Worm (Caenorhabditis elegans): ENCODE results near the gene C14H10.2.

Gene C14H10.2

DNA sequence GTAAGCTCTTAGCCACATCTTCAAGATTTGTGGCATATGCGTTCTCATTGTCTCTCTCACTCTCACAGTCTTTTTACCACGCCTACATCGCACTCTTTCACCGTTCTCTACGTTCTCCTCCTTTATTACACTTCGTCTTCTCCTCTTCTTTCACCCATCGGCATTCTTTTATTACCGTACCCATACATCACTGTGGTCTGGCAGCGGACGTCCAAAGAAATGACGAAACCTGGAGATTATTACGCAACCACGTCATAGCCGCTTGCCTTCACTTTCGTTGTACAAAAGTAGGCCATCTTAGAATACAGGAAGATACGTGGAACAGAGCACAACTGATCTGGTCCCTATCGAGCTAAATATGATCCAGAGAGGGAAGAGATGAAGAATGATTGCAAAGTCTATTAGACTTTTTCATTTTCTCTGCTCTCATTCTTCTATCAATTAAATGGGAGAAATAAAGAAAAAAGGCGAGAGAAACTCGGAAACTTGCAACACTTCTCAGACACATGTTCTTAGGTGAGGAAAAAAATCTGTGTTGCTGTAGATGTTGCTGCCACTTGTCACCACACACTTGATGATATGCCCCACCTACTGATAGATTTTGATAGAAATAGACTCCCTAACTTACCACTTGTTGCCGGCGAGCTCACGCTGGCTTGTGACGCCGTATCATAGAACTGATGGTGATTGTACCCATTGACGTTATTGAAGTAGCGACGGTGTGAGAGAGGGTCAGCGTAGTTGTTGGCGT lies 48.2 kb downstream of the C14H10.2 start (continued):
- TF ChIP-seq ceh-88 (GFP tag; IDR thresholded peaks at IDR 0.05) (no peak), nhr-84 (tag; optimal IDR thresholded peaks at IDR 0.05) (no peak), snu-23 (GFP tag; optimal IDR thresholded peaks at IDR 0.05) (peak; percentile 13), ets-5 (GFP tag; IDR thresholded peaks at IDR 0.05) (no peak), nhr-237 (tag; optimal IDR thresholded peaks at IDR 0.05) (no peak), isw-1 (GFP tag; IDR thresholded peaks at IDR 0.05) (no peak), dsc-1 (tag; optimal IDR thresholded peaks at IDR 0.05) (no peak), ama-1 (optimal IDR thresholded peaks at IDR 0.05) (no peak), efl-1 (optimal IDR thresholded peaks at IDR 0.05) (no peak), efl-1 (GFP tag; optimal IDR thresholded peaks at IDR 0.05 in 1 of 2) (no peak)

DNA sequence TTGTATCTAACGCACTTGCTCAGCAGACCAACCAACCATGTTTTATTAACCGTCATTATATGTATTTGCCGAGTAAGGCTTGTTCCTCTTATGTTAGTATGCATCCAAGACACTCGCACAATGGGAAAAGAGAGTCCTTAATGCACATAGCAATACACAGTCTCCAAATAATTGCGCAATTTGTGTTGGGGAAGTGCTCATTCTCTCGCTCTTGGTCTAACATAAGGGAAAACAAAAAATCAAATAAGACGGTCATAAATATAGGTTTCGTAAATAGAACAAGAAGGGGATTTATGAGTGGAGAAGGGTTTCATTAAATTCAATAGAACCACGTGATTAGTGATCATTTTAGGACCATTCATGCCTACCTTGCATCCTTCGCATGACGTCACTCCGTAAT lies 49.2 kb downstream of the C14H10.2 start:
- TF ChIP-seq sup-37 (GFP tag; optimal IDR thresholded peaks at IDR 0.05) = no peak
- no peak for TF ChIP-seq mdl-1 (tag; optimal IDR thresholded peaks at IDR 0.05)
- TF ChIP-seq swsn-7 (tag; optimal IDR thresholded peaks at IDR 0.05) = no peak
- no peak for TF ChIP-seq nhr-28 (tag; optimal IDR thresholded peaks at IDR 0.05)

DNA sequence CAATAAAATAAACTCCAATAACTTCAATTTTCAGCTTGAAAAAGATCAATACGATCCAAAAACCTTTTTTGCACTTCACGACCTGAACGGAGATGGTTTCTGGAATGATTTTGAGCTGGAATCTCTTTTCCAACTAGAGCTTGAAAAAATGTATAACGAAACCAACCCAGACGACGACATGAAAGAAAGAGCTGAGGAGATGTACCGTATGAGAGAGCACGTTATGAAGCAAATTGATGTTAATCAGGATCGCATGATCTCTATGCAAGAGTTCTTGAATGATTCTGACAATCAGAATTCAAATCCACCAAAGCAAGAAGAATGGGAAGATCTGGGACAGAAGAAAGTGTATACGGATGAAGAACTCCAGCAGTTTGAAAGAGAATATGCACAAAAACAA lies 53.5 kb downstream of the C14H10.2 start:
- TF ChIP-seq efl-3 (GFP tag; optimal IDR thresholded peaks at IDR 0.05) = no peak
- TF ChIP-seq nhr-85 (tag) = peak; percentile 18
- no peak for TF ChIP-seq efl-1 (optimal IDR thresholded peaks at IDR 0.05)
- peak in 1 of 2 experiments; percentile 74 for TF ChIP-seq efl-1 (GFP tag; optimal IDR thresholded peaks at IDR 0.05 in 1 of 2)

DNA sequence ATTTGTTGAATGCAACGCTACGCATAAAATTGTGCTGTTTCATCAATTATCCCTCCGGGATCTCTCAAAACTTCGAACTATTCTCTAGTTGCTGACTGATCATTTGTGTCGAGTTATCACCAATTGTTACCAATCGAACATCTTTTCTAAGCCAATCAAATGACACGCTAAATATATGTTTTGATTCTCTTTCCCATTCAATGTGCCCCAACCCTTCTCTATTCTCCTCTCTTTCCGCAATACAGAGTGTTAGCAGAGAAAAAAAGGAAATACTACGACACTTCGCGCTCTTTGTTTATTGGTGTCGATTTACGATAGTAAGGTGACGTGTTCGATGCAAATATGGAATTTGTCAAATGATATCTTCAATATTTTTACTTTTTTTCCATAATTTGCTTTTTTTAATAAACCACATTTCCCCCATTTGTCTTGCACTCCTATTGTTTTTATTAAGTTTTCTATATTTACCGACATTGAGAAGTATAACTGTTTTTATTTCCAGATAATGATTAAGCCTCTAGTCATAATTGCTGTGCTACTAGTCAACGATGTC lies 55.4 kb downstream of the C14H10.2 start, which contains the start of gene nucb-1:
nucb-1 (plus strand) TSS at position 503 of the 553 bp plus-strand sequence.
- TF ChIP-seq C16A3.4 (tag; optimal IDR thresholded peaks at IDR 0.05) = peak; percentile 94
- TF ChIP-seq fkh-8 (tag; optimal IDR thresholded peaks at IDR 0.05) = peak; percentile 54
- TF ChIP-seq ztf-4 (tag; optimal IDR thresholded peaks at IDR 0.05) = no peak
- TF ChIP-seq mef-2 (tag; optimal IDR thresholded peaks at IDR 0.05) = no peak
- peak; percentile 32 for TF ChIP-seq lir-3 (tag; optimal IDR thresholded peaks at IDR 0.05; ENCODE audit: poor library complexity)
- TF ChIP-seq pqm-1 (tag; optimal IDR thresholded peaks at IDR 0.05) = no peak
- TF ChIP-seq dsc-1 (tag; optimal IDR thresholded peaks at IDR 0.05) = peak; percentile 73
- peak in 1 of 2 experiments; percentile 78 for TF ChIP-seq mdl-1 (tag; optimal IDR thresholded peaks at IDR 0.05)
- TF ChIP-seq unc-130 (tag; optimal IDR thresholded peaks at IDR 0.05) = peak; percentile 66
- TF ChIP-seq unc-98 (GFP tag; IDR thresholded peaks at IDR 0.05) = no peak
- no peak for TF ChIP-seq nhr-76 (tag; optimal IDR thresholded peaks at IDR 0.05)
- no peak for TF ChIP-seq hlh-4 (tag; optimal IDR thresholded peaks at IDR 0.05)
- no peak for TF ChIP-seq sptf-1 (tag; optimal IDR thresholded peaks at IDR 0.05)
- TF ChIP-seq unc-62 (GFP tag; optimal IDR thresholded peaks at IDR 0.05) = no peak
- TF ChIP-seq unc-30 (tag; optimal IDR thresholded peaks at IDR 0.05) = no peak
- peak; percentile 76 for TF ChIP-seq nhr-90 (tag; optimal IDR thresholded peaks at IDR 0.05; ENCODE audit: poor library complexity)
- TF ChIP-seq nhr-47 (tag; optimal IDR thresholded peaks at IDR 0.05) = peak; percentile 85
- TF ChIP-seq pag-3 (tag; optimal IDR thresholded peaks at IDR 0.05; ENCODE audit: borderline replicate concordance, insufficient read depth) = no peak
- TF ChIP-seq dpl-1 (GFP tag; optimal IDR thresholded peaks at IDR 0.05) = peak; percentile 46 to 63 (median 57)
- peak; percentile 32 for TF ChIP-seq hpl-2 (GFP tag; optimal IDR thresholded peaks at IDR 0.05)
- no peak for TF ChIP-seq Y116A8C.19 (tag; optimal IDR thresholded peaks at IDR 0.05; ENCODE audit: borderline replicate concordance)
- peak; percentile 53 for TF ChIP-seq aly-2 (tag; optimal IDR thresholded peaks at IDR 0.05)
- TF ChIP-seq tbx-2 (tag; optimal IDR thresholded peaks at IDR 0.05) = peak; percentile 80
- TF ChIP-seq jun-1 (tag; optimal IDR thresholded peaks at IDR 0.05) = peak; percentile 49
- peak; percentile 85 for TF ChIP-seq rnt-1 (tag; optimal IDR thresholded peaks at IDR 0.05)
- peak; percentile 26 for TF ChIP-seq fkh-10 (GFP tag; optimal IDR thresholded peaks at IDR 0.05)
- peak; percentile 84 for TF ChIP-seq blmp-1 (tag; optimal IDR thresholded peaks at IDR 0.05)
- TF ChIP-seq nhr-85 (tag) = peak; percentile 83
- peak; percentile 83 for TF ChIP-seq swsn-7 (tag; optimal IDR thresholded peaks at IDR 0.05)
- TF ChIP-seq xbp-1 (tag; optimal IDR thresholded peaks at IDR 0.05) = peak; percentile 98
- TF ChIP-seq nhr-20 (tag; optimal IDR thresholded peaks at IDR 0.05) = peak; percentile 93
- no peak for TF ChIP-seq zip-4 (GFP tag; optimal IDR thresholded peaks at IDR 0.05)
- TF ChIP-seq nhr-237 (tag; optimal IDR thresholded peaks at IDR 0.05) = no peak
- peak; percentile 64 to 86 for TF ChIP-seq lin-35 (GFP tag; optimal IDR thresholded peaks at IDR 0.05)
- TF ChIP-seq lin-15B (tag; optimal IDR thresholded peaks at IDR 0.05) = peak; percentile 55
